Worm (Caenorhabditis elegans) whole organism, midembryonic: ENCODE results near the gene oat-1.

Experiments
- T22C8.4 ChIP-seq: fragments of 200-800 bp; sonication (Bioruptor generic); IDR thresholded peaks from 2 replicates; pipeline ENCODE4 v1.3.6; 2022; ENCODE audit warnings: missing genetic modification characterization, missing compliant biosample characterization
- cog-1 ChIP-seq: sonication (generic microtip); optimal IDR thresholded peaks from 2 replicates; lab custom pipeline; 2016; ENCODE audit warnings: missing genetic modification characterization, missing compliant biosample characterization
- flt-1 ChIP-seq: fragments of 200-800 bp; sonication (Bioruptor generic); IDR thresholded peaks from 2 replicates; pipeline ENCODE4 v1.3.6; 2022; ENCODE audit warnings: missing genetic modification characterization, missing compliant biosample characterization
- klf-2 ChIP-seq: fragments of 200-800 bp; sonication (Bioruptor generic); conservative IDR thresholded peaks from 2 replicates; pipeline ENCODE4 v1.3.6; 2022; ENCODE audit warnings: missing genetic modification reagents, missing genetic modification characterization, missing compliant biosample characterization
- med-1 ChIP-seq: sonication (generic microtip); optimal IDR thresholded peaks from 2 replicates; lab custom pipeline; 2017; ENCODE audit warnings: missing genetic modification characterization, mild to moderate bottlenecking, missing compliant biosample characterization, antibody characterized with exemption, missing genetic modification reagents; ENCODE audit not compliant: insufficient read depth
- ref-1 ChIP-seq: fragments of 200-800 bp; sonication (Bioruptor generic); conservative IDR thresholded peaks from 2 replicates; pipeline ENCODE4 v1.3.6; 2022; ENCODE audit warnings: missing genetic modification reagents, missing genetic modification characterization, missing compliant biosample characterization
- tab-1 ChIP-seq: fragments of 200-800 bp; sonication (Bioruptor generic); IDR thresholded peaks from 2 replicates; pipeline ENCODE4 v1.3.6; 2022; ENCODE audit warnings: missing genetic modification characterization, missing compliant biosample characterization
- ztf-23 ChIP-seq: fragments of 200-800 bp; sonication (Bioruptor generic); IDR thresholded peaks from 2 replicates; pipeline ENCODE4 v1.3.6; 2022; ENCODE audit warnings: missing genetic modification reagents, missing genetic modification characterization, missing compliant biosample characterization
- ztf-29 ChIP-seq: fragments of 200-800 bp; sonication (Bioruptor generic); IDR thresholded peaks from 2 replicates; pipeline ENCODE4 v1.3.6; 2022; ENCODE audit warnings: missing genetic modification reagents, missing genetic modification characterization, missing compliant biosample characterization

The oat-1 gene

DNA sequence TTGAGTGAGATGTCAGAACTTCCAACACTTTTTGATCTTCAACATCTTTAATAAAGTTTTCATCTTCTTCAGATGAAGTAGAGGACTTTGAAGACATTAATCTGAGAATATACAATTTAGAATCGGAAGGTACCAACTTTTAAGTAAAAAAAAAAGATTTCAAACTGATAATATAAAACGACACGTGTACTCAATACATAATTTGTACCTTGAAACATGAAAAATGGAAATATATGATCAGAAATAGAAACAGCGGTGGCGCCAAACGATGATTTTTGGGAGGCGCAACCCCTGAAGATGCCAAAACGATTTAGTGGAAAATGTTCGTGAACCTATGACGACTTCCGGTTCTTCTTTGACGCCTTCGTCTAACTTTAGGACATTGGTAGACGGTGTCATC lies at the start of gene oat-1:
Gene oat-1 (minus strand): TSS at position 101 of the 400 bp plus-strand sequence.
- TF ChIP-seq ztf-29 (GFP tag; lab: Robert Waterston, UW) (no peak), tab-1 (GFP tag; lab: Robert Waterston, UW) (no peak), flt-1 (no peak), ztf-23 (no peak), ref-1 (GFP tag; lab: Robert Waterston, UW) (no peak), klf-2 (GFP tag; lab: Robert Waterston, UW) (no peak), T22C8.4 (no peak), cog-1 (no peak), med-1 (GFP tag; lab: Kevin White, UChicago) (no peak)

DNA sequence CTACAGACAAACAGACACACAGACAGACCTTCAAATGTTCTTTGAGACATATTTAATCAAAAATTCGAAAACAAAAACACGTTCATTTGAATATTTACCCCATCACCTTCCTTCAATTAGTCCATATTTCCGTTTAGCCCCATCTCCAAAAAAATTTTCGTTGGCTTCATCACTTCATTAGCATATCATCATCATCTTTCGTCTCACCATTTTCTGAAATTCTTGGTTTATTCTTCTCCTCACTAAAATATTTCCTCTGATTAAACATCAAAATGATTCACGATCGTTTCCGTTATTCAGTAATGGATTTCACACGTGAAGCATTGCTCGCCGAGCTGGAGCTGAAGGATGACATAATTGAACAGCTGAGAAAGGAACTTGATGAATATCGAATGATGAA lies 48.2 kb upstream of the oat-1 start, which contains the start of gene pkg-2:
Gene pkg-2 (plus strand): TSS at position 301 of the 400 bp plus-strand sequence.
- TF ChIP-seq flt-1 (no peak), tab-1 (GFP tag; lab: Robert Waterston, UW) (no peak), med-1 (GFP tag; lab: Kevin White, UChicago) (no peak), ref-1 (GFP tag; lab: Robert Waterston, UW) (no peak), cog-1 (no peak), ztf-23 (no peak), T22C8.4 (no peak), klf-2 (GFP tag; lab: Robert Waterston, UW) (no peak), ztf-29 (GFP tag; lab: Robert Waterston, UW) (no peak)

ce11 chrIV:8519949-8520348 lies 47.6 kb upstream of the oat-1 start:
- no peak for TF ChIP-seq ztf-23
- no peak for TF ChIP-seq T22C8.4
- no peak for TF ChIP-seq cog-1
- no peak for TF ChIP-seq ztf-29 (GFP tag; lab: Robert Waterston, UW)
- TF ChIP-seq tab-1 (GFP tag; lab: Robert Waterston, UW), result no peak
- no peak for TF ChIP-seq klf-2 (GFP tag; lab: Robert Waterston, UW)
- no peak for TF ChIP-seq med-1 (GFP tag; lab: Kevin White, UChicago)
- no peak for TF ChIP-seq ref-1 (GFP tag; lab: Robert Waterston, UW)
- no peak for TF ChIP-seq flt-1

- TF ChIP-seq flt-1 (no peak), T22C8.4 (no peak), ref-1 (GFP tag; lab: Robert Waterston, UW) (no peak), klf-2 (GFP tag; lab: Robert Waterston, UW) (no peak), med-1 (GFP tag; lab: Kevin White, UChicago) (no peak), ztf-23 (no peak), cog-1 (no peak), ztf-29 (GFP tag; lab: Robert Waterston, UW) (no peak), tab-1 (GFP tag; lab: Robert Waterston, UW) (no peak)
Measured at ce11 chrIV:8514546-8514945, 42.2 kb upstream of the oat-1 start.

DNA sequence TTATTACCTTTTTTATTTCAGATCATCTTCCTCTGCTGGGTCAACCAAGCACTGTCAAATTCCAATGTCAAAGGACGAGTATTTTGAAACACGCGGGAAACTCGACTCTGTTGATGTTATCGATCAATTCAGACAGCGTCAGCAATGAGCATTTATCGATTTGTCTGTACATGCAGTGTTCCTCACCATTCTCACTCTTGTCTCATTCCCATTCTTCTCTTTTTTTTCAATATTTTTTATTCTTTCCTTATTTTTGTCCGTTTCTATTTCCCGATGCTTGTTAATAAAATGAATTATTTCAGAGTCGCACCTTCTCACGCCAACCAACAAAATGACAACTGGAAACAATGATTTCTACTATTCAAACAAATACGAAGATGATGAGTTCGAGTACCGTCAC lies 41.2 kb upstream of the oat-1 start, which contains the start of gene cks-1:
Gene cks-1 (plus strand): TSS at position 301 of the 400 bp plus-strand sequence.
- TF ChIP-seq klf-2 (GFP tag; lab: Robert Waterston, UW) (no peak), flt-1 (no peak), cog-1 (no peak), ztf-29 (GFP tag; lab: Robert Waterston, UW) (no peak), med-1 (GFP tag; lab: Kevin White, UChicago) (no peak)

- TF ChIP-seq T22C8.4 (no peak), flt-1 (no peak)
Measured at ce11 chrIV:8512679-8513078, 40.3 kb upstream of the oat-1 start, which contains the start of gene C09G4.4. C09G4.4 (plus strand) TSS chrIV:8512979.

ce11 chrIV:8511056-8511455 lies 38.7 kb upstream of the oat-1 start, which contains the start of gene mes-6:
mes-6 (plus strand) TSS chrIV:8511284.
- no peak for TF ChIP-seq tab-1 (GFP tag; lab: Robert Waterston, UW)
- TF ChIP-seq T22C8.4, result no peak
- TF ChIP-seq ztf-23, result no peak
- no peak for TF ChIP-seq flt-1
- no peak for TF ChIP-seq klf-2 (GFP tag; lab: Robert Waterston, UW)
- no peak for TF ChIP-seq ref-1 (GFP tag; lab: Robert Waterston, UW)
- no peak for TF ChIP-seq med-1 (GFP tag; lab: Kevin White, UChicago)
- no peak for TF ChIP-seq cog-1
- no peak for TF ChIP-seq ztf-29 (GFP tag; lab: Robert Waterston, UW)

ce11 chrIV:8510534-8510933 lies 38.1 kb upstream of the oat-1 start, which contains the start of gene tag-77:
tag-77 (minus strand) TSS chrIV:8510548.
- TF ChIP-seq med-1 (GFP tag; lab: Kevin White, UChicago) (no peak), ztf-23 (no peak), flt-1 (no peak), ztf-29 (GFP tag; lab: Robert Waterston, UW) (no peak), T22C8.4 (no peak), cog-1 (no peak), klf-2 (GFP tag; lab: Robert Waterston, UW) (no peak), ref-1 (GFP tag; lab: Robert Waterston, UW) (no peak), tab-1 (GFP tag; lab: Robert Waterston, UW) (no peak)

DNA sequence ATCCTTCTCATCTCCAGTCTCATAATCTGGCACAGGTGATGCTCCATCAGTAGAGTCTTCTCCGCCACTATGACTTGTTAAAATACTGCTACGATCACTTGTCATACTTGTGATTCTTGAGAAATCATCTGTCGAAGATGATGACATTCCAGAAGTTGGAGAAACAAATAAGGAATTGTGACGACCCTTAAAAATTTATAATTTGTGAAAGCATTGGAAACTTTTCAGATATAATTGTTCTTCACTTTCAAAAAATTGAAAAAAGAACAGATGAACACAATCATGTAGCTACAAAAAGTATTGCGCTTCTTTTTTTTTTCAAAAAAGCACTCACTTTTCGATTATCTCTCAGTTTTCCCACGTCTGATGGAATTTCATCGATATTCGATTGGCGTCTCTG lies 33.6 kb upstream of the oat-1 start:
- TF ChIP-seq tab-1 (GFP tag; lab: Robert Waterston, UW) (no peak), med-1 (GFP tag; lab: Kevin White, UChicago) (no peak), flt-1 (no peak), ref-1 (GFP tag; lab: Robert Waterston, UW) (no peak), cog-1 (no peak), ztf-29 (GFP tag; lab: Robert Waterston, UW) (no peak), klf-2 (GFP tag; lab: Robert Waterston, UW) (no peak), ztf-23 (no peak), T22C8.4 (no peak)

- no peak for TF ChIP-seq ztf-23
- TF ChIP-seq ztf-29 (GFP tag; lab: Robert Waterston, UW), result no peak
- no peak for TF ChIP-seq med-1 (GFP tag; lab: Kevin White, UChicago)
- no peak for TF ChIP-seq tab-1 (GFP tag; lab: Robert Waterston, UW)
- no peak for TF ChIP-seq ref-1 (GFP tag; lab: Robert Waterston, UW)
- no peak for TF ChIP-seq cog-1
- no peak for TF ChIP-seq T22C8.4
- TF ChIP-seq flt-1, result no peak
- no peak for TF ChIP-seq klf-2 (GFP tag; lab: Robert Waterston, UW)
Measured at ce11 chrIV:8501382-8501781, 29.0 kb upstream of the oat-1 start, which contains the start of gene C28C12.1. C28C12.1 (plus strand) TSS chrIV:8501682.
